Fruit fly (Drosophila melanogaster) whole organism, wandering third instar larva: Measurements from ENCODE around the gene VhaM9.7-a.

Experiments used
- CrebA ChIP-seq: fragments of 200-800 bp; sonication (Bioruptor generic); optimal IDR thresholded peaks from 2 replicates; lab custom pipeline; 2016; ENCODE audit warnings: missing biosample characterization, mild to moderate bottlenecking, missing genetic modification characterization, borderline replicate concordance
- Hr78 ChIP-seq: fragments of >200 bp; optimal IDR thresholded peaks from 2 replicates; lab custom pipeline; 2017; ENCODE audit warnings: missing biosample characterization, missing genetic modification characterization
- ey ChIP-seq: fragments of 200-800 bp; sonication (Bioruptor generic); optimal IDR thresholded peaks from 2 replicates; lab custom pipeline; 2016; ENCODE audit warnings: missing biosample characterization, missing genetic modification characterization
- fru ChIP-seq: fragments of 200-800 bp; sonication (Bioruptor generic); optimal IDR thresholded peaks from 3 replicates; lab custom pipeline; 2016; ENCODE audit warnings: missing biosample characterization, mild to moderate bottlenecking, missing genetic modification characterization
- lola ChIP-seq: fragments of >200 bp; optimal IDR thresholded peaks from 2 replicates; lab custom pipeline; 2017; ENCODE audit warnings: missing biosample characterization, missing genetic modification characterization
- psq ChIP-seq: fragments of 200-800 bp; sonication (Bioruptor generic); optimal IDR thresholded peaks from 3 replicates; lab custom pipeline; 2017; ENCODE audit warnings: missing biosample characterization, mild to moderate bottlenecking, missing genetic modification characterization, moderate library complexity

dm6 chr3L:4261177-4261576, 1.3 kb upstream of the VhaM9.7-a start:
- no peak for TF ChIP-seq ey (GFP tag; lab: Kevin White, UChicago)
- no peak for TF ChIP-seq lola (GFP tag; lab: Kevin White, UChicago)
- TF ChIP-seq Hr78 (GFP tag; lab: Kevin White, UChicago): no peak
- TF ChIP-seq CrebA: no peak
- no peak for TF ChIP-seq fru (GFP tag; lab: Kevin White, UChicago)
- TF ChIP-seq psq (GFP tag; lab: Kevin White, UChicago): no peak
